Worm (Caenorhabditis elegans) whole organism, late embryonic: Measurements from ENCODE around the gene tomm-70.

Experiments used
- F13H6.1 ChIP-seq: sonication (generic microtip); optimal IDR thresholded peaks from 2 replicates; lab custom pipeline; 2016; ENCODE audit warnings: missing genetic modification characterization, missing compliant biosample characterization
- K02D7.2 ChIP-seq: sonication (generic microtip); optimal IDR thresholded peaks from 2 replicates; lab custom pipeline; 2017; ENCODE audit warnings: mild to moderate bottlenecking, missing genetic modification characterization, missing compliant biosample characterization
- ama-1 ChIP-seq: fragments of 150-350 bp; optimal IDR thresholded peaks from 2 replicates; lab custom pipeline; 2014
- ceh-30 ChIP-seq: fragments of 150-350 bp; optimal IDR thresholded peaks from 2 replicates; lab custom pipeline; 2014; ENCODE audit warnings: missing biosample characterization, missing genetic modification characterization
- che-1 ChIP-seq: sonication (generic microtip); optimal IDR thresholded peaks from 2 replicates; lab custom pipeline; 2016; ENCODE audit warnings: mild to moderate bottlenecking, missing genetic modification characterization, missing compliant biosample characterization
- dve-1 ChIP-seq: sonication (generic microtip); optimal IDR thresholded peaks from 2 replicates; lab custom pipeline; 2017; ENCODE audit warnings: antibody characterized with exemption, mild to moderate bottlenecking, missing genetic modification characterization, missing compliant biosample characterization
- ets-4 ChIP-seq: sonication (generic microtip); optimal IDR thresholded peaks from 2 replicates; lab custom pipeline; 2016; ENCODE audit warnings: missing genetic modification characterization, missing compliant biosample characterization
- hlh-15 ChIP-seq: sonication (generic microtip); optimal IDR thresholded peaks from 2 replicates; lab custom pipeline; 2016; ENCODE audit warnings: missing genetic modification characterization, missing compliant biosample characterization
- nfya-1 ChIP-seq: sonication (generic microtip); optimal IDR thresholded peaks from 2 replicates; lab custom pipeline; 2017; ENCODE audit warnings: missing genetic modification characterization, mild to moderate bottlenecking, missing compliant biosample characterization, antibody characterized with exemption, moderate library complexity
- nhr-11 ChIP-seq: fragments of 150-350 bp; optimal IDR thresholded peaks from 2 replicates; lab custom pipeline; 2014; ENCODE audit warnings: missing biosample characterization, missing genetic modification characterization
- pha-4 ChIP-seq: fragments of 150-350 bp; optimal IDR thresholded peaks from 2 replicates; lab custom pipeline; 2018; ENCODE audit warnings: missing biosample characterization, missing genetic modification reagents, missing genetic modification characterization
- tbx-2 ChIP-seq: sonication (generic microtip); optimal IDR thresholded peaks from 2 replicates; lab custom pipeline; 2016; ENCODE audit warnings: missing genetic modification characterization, missing compliant biosample characterization

DNA sequence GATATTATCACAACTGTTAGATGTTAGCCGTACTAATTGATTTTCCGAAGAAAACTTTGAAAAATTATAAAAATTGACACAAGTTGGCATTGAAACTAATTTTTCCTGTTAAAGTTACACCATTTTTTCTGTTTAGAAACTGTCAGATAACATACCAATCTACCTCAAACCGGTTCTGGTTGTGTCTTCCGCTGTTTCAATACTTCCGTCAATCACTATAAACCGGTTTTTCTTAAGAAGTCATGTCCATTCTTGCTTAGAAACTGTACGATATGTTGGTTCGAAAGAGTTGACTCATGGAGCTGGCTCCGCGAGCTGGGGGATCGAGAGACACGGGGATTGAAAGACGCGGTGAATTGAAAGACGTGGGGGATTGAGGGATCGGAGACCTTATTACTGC is 15.7 kb upstream of the tomm-70 start:
- TF ChIP-seq tbx-2: no peak
- TF ChIP-seq hlh-15: no peak
- no peak for TF ChIP-seq ceh-30 (tag; lab: Kevin White, UChicago)
- no peak for TF ChIP-seq dve-1 (tag; lab: Kevin White, UChicago)
- no peak for TF ChIP-seq ama-1 (lab: Kevin White, UChicago)
- TF ChIP-seq nfya-1 (tag; lab: Kevin White, UChicago): no peak
- TF ChIP-seq nhr-11 (tag; lab: Kevin White, UChicago): no peak
- no peak for TF ChIP-seq pha-4 (tag; lab: Kevin White, UChicago)
- TF ChIP-seq ets-4 (tag; lab: Kevin White, UChicago): no peak
- no peak for TF ChIP-seq K02D7.2
- no peak for TF ChIP-seq che-1 (tag; lab: Kevin White, UChicago)
- no peak for TF ChIP-seq F13H6.1 (tag; lab: Kevin White, UChicago)
